Worm (Caenorhabditis elegans) whole organism, late embryonic: ENCODE results near the gene C17H12.10.

Source experiments
- C38D4.7 ChIP-seq: fragments of 200-800 bp; sonication (Bioruptor generic); optimal IDR thresholded peaks from 2 replicates; lab custom pipeline; 2018; ENCODE audit warnings: mild to moderate bottlenecking, missing genetic modification characterization, moderate library complexity, missing compliant biosample characterization
- Y22D7AL.16 ChIP-seq: sonication (generic microtip); optimal IDR thresholded peaks from 2 replicates; lab custom pipeline; 2016; ENCODE audit warnings: missing genetic modification characterization, missing compliant biosample characterization
- ama-1 ChIP-seq: fragments of 150-350 bp; optimal IDR thresholded peaks from 2 replicates; lab custom pipeline; 2014
- ceh-14 ChIP-seq: sonication (generic microtip); optimal IDR thresholded peaks from 2 replicates; lab custom pipeline; 2016; ENCODE audit warnings: missing genotype, missing genetic modification characterization, missing compliant biosample characterization
- ceh-18 ChIP-seq: sonication (generic microtip); optimal IDR thresholded peaks from 2 replicates; lab custom pipeline; 2016; ENCODE audit warnings: missing genetic modification characterization, missing compliant biosample characterization
- ceh-2 ChIP-seq: sonication (generic microtip); optimal IDR thresholded peaks from 2 replicates; lab custom pipeline; 2016; ENCODE audit warnings: missing genotype, missing genetic modification characterization, missing compliant biosample characterization
- ceh-22 ChIP-seq: sonication (generic microtip); optimal IDR thresholded peaks from 2 replicates; lab custom pipeline; 2017; ENCODE audit warnings: missing biosample characterization, missing genetic modification characterization
- ceh-31 ChIP-seq: sonication (generic microtip); optimal IDR thresholded peaks from 2 replicates; lab custom pipeline; 2016; ENCODE audit warnings: missing genetic modification characterization, missing compliant biosample characterization
- ceh-34 ChIP-seq: sonication (generic microtip); optimal IDR thresholded peaks from 2 replicates; lab custom pipeline; 2016; ENCODE audit warnings: mild to moderate bottlenecking, missing genetic modification characterization, missing compliant biosample characterization
- ceh-45 ChIP-seq: fragments of 200-800 bp; sonication (Bioruptor generic); IDR thresholded peaks from 2 replicates; pipeline ENCODE4 v1.3.6; 2022; ENCODE audit warnings: missing genetic modification reagents, missing genetic modification characterization, missing compliant biosample characterization
- che-1 ChIP-seq: sonication (generic microtip); optimal IDR thresholded peaks from 2 replicates; lab custom pipeline; 2016; ENCODE audit warnings: mild to moderate bottlenecking, missing genetic modification characterization, missing compliant biosample characterization
- dve-1 ChIP-seq: sonication (generic microtip); optimal IDR thresholded peaks from 2 replicates; lab custom pipeline; 2017; ENCODE audit warnings: antibody characterized with exemption, mild to moderate bottlenecking, missing genetic modification characterization, missing compliant biosample characterization
- elt-2 ChIP-seq: sonication (generic microtip); optimal IDR thresholded peaks from 2 replicates; lab custom pipeline; 2016; ENCODE audit warnings: missing genetic modification reagents, missing genetic modification characterization, missing compliant biosample characterization
- eyg-1 ChIP-seq: sonication (generic microtip); optimal IDR thresholded peaks from 2 replicates; lab custom pipeline; 2016; ENCODE audit warnings: missing genotype, missing genetic modification characterization, missing compliant biosample characterization
- hlh-13 ChIP-seq: fragments of 200-800 bp; sonication (Bioruptor generic); optimal IDR thresholded peaks from 2 replicates; lab custom pipeline; 2018; ENCODE audit warnings: mild to moderate bottlenecking, missing genetic modification characterization, missing compliant biosample characterization
- hlh-15 ChIP-seq: sonication (generic microtip); optimal IDR thresholded peaks from 2 replicates; lab custom pipeline; 2016; ENCODE audit warnings: missing genetic modification characterization, missing compliant biosample characterization
- hlh-6 ChIP-seq: sonication (generic microtip); optimal IDR thresholded peaks from 2 replicates; lab custom pipeline; 2016; ENCODE audit warnings: missing genotype, missing genetic modification characterization, missing compliant biosample characterization
- hlh-8 ChIP-seq: sonication (generic microtip); optimal IDR thresholded peaks from 2 replicates; lab custom pipeline; 2016; ENCODE audit warnings: missing genotype, missing genetic modification characterization, missing compliant biosample characterization
- lim-6 ChIP-seq: sonication (generic microtip); optimal IDR thresholded peaks from 2 replicates; lab custom pipeline; 2016; ENCODE audit warnings: missing genetic modification characterization, missing compliant biosample characterization
- mec-3 ChIP-seq: sonication (generic microtip); optimal IDR thresholded peaks from 2 replicates; lab custom pipeline; 2016; ENCODE audit warnings: borderline replicate concordance, missing genetic modification characterization, missing compliant biosample characterization
- nfya-1 ChIP-seq: sonication (generic microtip); optimal IDR thresholded peaks from 2 replicates; lab custom pipeline; 2017; ENCODE audit warnings: missing genetic modification characterization, mild to moderate bottlenecking, missing compliant biosample characterization, antibody characterized with exemption, moderate library complexity
- nhr-11 ChIP-seq: fragments of 150-350 bp; optimal IDR thresholded peaks from 2 replicates; lab custom pipeline; 2014; ENCODE audit warnings: missing biosample characterization, missing genetic modification characterization
- pag-3 ChIP-seq: sonication (generic microtip); optimal IDR thresholded peaks from 2 replicates; lab custom pipeline; 2016; ENCODE audit warnings: missing compliant biosample characterization, missing genetic modification characterization, borderline replicate concordance
- pat-9 ChIP-seq: fragments of 200-800 bp; sonication (Bioruptor generic); optimal IDR thresholded peaks from 2 replicates; lab custom pipeline; 2018; ENCODE audit warnings: mild to moderate bottlenecking, missing genetic modification characterization, moderate library complexity, missing compliant biosample characterization
- pax-1 ChIP-seq: fragments of 150-350 bp; optimal IDR thresholded peaks from 2 replicates; lab custom pipeline; 2014; ENCODE audit warnings: missing biosample characterization, missing genetic modification characterization
- pha-4 ChIP-seq: fragments of 150-350 bp; optimal IDR thresholded peaks from 2 replicates; lab custom pipeline; 2018; ENCODE audit warnings: missing biosample characterization, missing genetic modification reagents, missing genetic modification characterization
- ref-2 ChIP-seq: sonication (generic microtip); optimal IDR thresholded peaks from 2 replicates; lab custom pipeline; 2016; ENCODE audit warnings: missing genetic modification characterization, missing compliant biosample characterization
- rnt-1 ChIP-seq: sonication (generic microtip); optimal IDR thresholded peaks from 2 replicates; lab custom pipeline; 2016; ENCODE audit warnings: missing genetic modification characterization, missing compliant biosample characterization
- sox-4 ChIP-seq: sonication (generic microtip); optimal IDR thresholded peaks from 2 replicates; lab custom pipeline; 2017; ENCODE audit warnings: mild to moderate bottlenecking, missing genetic modification characterization, inconsistent platforms, missing compliant biosample characterization
- syd-9 ChIP-seq: sonication (generic microtip); optimal IDR thresholded peaks from 2 replicates; lab custom pipeline; 2016; ENCODE audit warnings: mild to moderate bottlenecking, missing genetic modification characterization, moderate library complexity, missing compliant biosample characterization
- tbx-2 ChIP-seq: sonication (generic microtip); optimal IDR thresholded peaks from 2 replicates; lab custom pipeline; 2016; ENCODE audit warnings: missing genetic modification characterization, missing compliant biosample characterization
- unc-42 ChIP-seq: sonication (generic microtip); optimal IDR thresholded peaks from 2 replicates; lab custom pipeline; 2016; ENCODE audit warnings: missing genotype, missing genetic modification characterization, missing compliant biosample characterization
- unc-55 ChIP-seq: sonication (generic microtip); optimal IDR thresholded peaks from 2 replicates; lab custom pipeline; 2017; ENCODE audit warnings: missing biosample characterization, missing genetic modification reagents, missing genetic modification characterization
- unc-86 ChIP-seq: sonication (generic microtip); optimal IDR thresholded peaks from 2 replicates; lab custom pipeline; 2016; ENCODE audit warnings: missing genetic modification characterization, missing compliant biosample characterization

Gene C17H12.10

ce11 chrIV:6836769-6837168 is 30.2 kb downstream of the C17H12.10 start:
- TF ChIP-seq nhr-11 (tag; lab: Kevin White, UChicago) (no peak), hlh-15 (tag; lab: Kevin White, UChicago) (no peak), unc-55 (GFP tag; lab: Kevin White, UChicago) (no peak), ama-1 (no peak), pha-4 (tag; lab: Kevin White, UChicago) (no peak)

DNA sequence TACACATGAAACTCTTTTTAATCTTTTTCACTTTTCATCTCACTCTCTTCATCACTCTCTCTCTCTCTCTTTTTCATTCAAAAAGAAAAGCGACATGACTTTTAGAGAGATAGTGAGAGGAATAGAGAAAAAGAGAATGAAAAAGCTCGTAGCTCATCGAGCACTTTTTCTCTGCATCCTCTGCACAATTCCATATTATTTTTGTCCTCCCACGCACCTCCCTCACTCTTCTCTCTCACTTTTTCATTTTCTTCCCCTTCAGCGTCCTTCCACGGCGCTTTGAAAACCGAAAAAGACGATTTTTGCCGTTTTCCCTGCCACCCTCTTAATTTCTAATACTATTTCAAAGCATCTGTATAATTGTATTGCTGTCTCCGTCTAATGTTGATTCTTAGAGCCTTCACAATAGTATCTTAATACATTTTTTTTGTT is 32.5 kb downstream of the C17H12.10 start:
- TF ChIP-seq ceh-45 (no peak), tbx-2 (tag; lab: Kevin White, UChicago) (peak; percentile 58), nfya-1 (tag; lab: Kevin White, UChicago) (peak; percentile 52), pax-1 (tag; lab: Kevin White, UChicago) (peak; percentile 55), ceh-34 (tag; lab: Kevin White, UChicago) (peak; percentile 29), elt-2 (tag; lab: Kevin White, UChicago) (peak; percentile 8), C38D4.7 (GFP tag; lab: Kevin White, UChicago) (no peak), unc-42 (tag; lab: Kevin White, UChicago) (peak; percentile 64), dve-1 (tag; lab: Kevin White, UChicago) (peak; percentile 30), rnt-1 (no peak), mec-3 (tag; lab: Kevin White, UChicago) (no peak), unc-55 (GFP tag; lab: Kevin White, UChicago) (peak; percentile 85), ceh-18 (tag; lab: Kevin White, UChicago) (peak; percentile 83), ceh-14 (tag; lab: Kevin White, UChicago) (peak; percentile 50), syd-9 (tag; lab: Kevin White, UChicago) (no peak), lim-6 (tag; lab: Kevin White, UChicago) (peak; percentile 32), unc-86 (tag; lab: Kevin White, UChicago) (no peak), ceh-31 (tag; lab: Kevin White, UChicago) (peak; percentile 64), hlh-15 (tag; lab: Kevin White, UChicago) (no peak)
- TF ChIP-seq, all 69 proteins: peak for 12

- TF ChIP-seq che-1 (tag; lab: Kevin White, UChicago) = no peak
- no peak for TF ChIP-seq ceh-2
- no peak for TF ChIP-seq hlh-8 (tag; lab: Kevin White, UChicago)
- no peak for TF ChIP-seq hlh-13 (GFP tag; lab: Kevin White, UChicago)
- TF ChIP-seq eyg-1 = no peak
- TF ChIP-seq nhr-11 (tag; lab: Kevin White, UChicago) = no peak
- TF ChIP-seq ref-2 (tag; lab: Kevin White, UChicago) = no peak
- TF ChIP-seq ama-1 = no peak
- TF ChIP-seq Y22D7AL.16 (tag; lab: Kevin White, UChicago) = no peak
- no peak for TF ChIP-seq hlh-6 (tag; lab: Kevin White, UChicago)
- TF ChIP-seq pat-9 (tag; lab: Kevin White, UChicago) = no peak
Measured at ce11 chrIV:6841562-6842282, 35.1 kb downstream of the C17H12.10 start.

DNA sequence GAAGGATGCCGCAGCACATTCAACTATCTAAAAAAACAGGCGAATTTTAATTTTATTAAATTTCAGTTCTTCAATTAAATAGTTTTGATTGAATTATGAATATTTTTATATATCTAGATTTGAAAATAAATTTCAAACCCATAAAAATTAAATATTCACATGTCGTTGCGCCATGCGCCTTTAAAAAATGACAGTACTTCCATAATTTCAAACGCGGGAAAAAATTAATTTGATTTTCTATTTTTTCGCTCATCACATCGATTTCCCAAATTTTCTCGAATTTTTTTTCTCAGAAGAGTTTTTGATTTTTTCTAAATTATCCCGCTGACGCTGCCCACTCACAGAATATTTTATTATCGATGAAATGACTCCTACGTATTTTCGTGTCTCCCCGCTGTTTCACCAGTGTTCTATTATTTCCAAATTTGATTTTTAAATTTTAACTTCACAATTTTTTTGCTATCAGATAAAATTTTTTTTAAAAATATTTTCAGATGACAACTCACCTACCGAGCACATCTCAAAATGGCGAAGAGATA is 35.9 kb downstream of the C17H12.10 start, which contains the start of gene lip-1:
Gene lip-1, plus strand, starts transcription at position 489 of the 539 bp plus-strand sequence.
- TF ChIP-seq ceh-22 (tag; lab: Kevin White, UChicago) = no peak
- no peak for TF ChIP-seq pag-3 (tag; lab: Kevin White, UChicago)
- no peak for TF ChIP-seq sox-4 (tag; lab: Kevin White, UChicago)
- TF ChIP-seq, all 69 proteins: peak for 0
